Fruit fly (Drosophila melanogaster): ENCODE data around the gene mRpS21.

dm6 chr3R:13393009-13393408, 11.4 kb upstream of the mRpS21 start:
- no peak for TF ChIP-seq h (optimal IDR thresholded peaks at IDR 0.05)
- TF ChIP-seq psq (optimal IDR thresholded peaks at IDR 0.05) = no peak
